Worm (Caenorhabditis elegans): ENCODE results near the gene bath-37.

DNA sequence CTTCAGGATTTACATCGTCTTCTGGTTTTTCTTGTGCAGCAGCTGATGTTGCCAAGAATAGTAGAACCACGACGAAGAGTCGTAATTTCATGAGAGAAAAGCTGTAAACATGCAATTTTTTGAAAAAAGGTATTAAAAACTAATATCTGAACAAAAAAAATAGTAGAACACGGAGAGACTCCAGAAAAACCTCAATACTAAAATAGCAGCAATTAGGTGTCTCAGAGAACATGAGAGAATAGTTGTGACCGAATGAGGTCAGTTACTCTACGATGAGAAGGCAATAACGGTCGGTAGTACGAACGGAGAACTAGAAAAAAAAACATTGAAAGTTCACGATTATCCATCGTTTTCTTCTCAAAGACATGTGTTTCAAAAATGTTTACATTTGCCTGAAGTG, 39.6 kb upstream of the bath-37 start, which contains the start of gene tgn-38:
- TF ChIP-seq him-1 (tag; optimal IDR thresholded peaks at IDR 0.05), result no peak
- TF ChIP-seq W03F9.2 (tag; optimal IDR thresholded peaks at IDR 0.05), result no peak

Measured in whole organism, L4/young adult.